Fruit fly (Drosophila melanogaster) whole organism, embryonic: Measurements from ENCODE around the gene CG3339.

ENCODE experiments used
- BEAF-32 ChIP-seq: fragments of 200-800 bp; sonication (Bioruptor generic); optimal IDR thresholded peaks from 3 replicates; lab custom pipeline; 2017; ENCODE audit warnings: missing biosample characterization, missing genetic modification characterization, mild to moderate bottlenecking, moderate library complexity, missing genetic modification reagents
- Bgb ChIP-seq: fragments of 200-800 bp; sonication (Bioruptor generic); IDR thresholded peaks from 2 replicates; pipeline ENCODE4 v1.3.6; 2022; ENCODE audit warnings: missing biosample characterization, missing genetic modification characterization; ENCODE audit not compliant: partially characterized antibody
- C15 ChIP-seq: fragments of 200-800 bp; sonication (Bioruptor generic); IDR thresholded peaks from 3 replicates; pipeline ENCODE4 v1.3.6; 2022; ENCODE audit warnings: missing biosample characterization, missing genetic modification characterization
- CG10274 ChIP-seq: fragments of 200-800 bp; sonication (Bioruptor generic); optimal IDR thresholded peaks from 3 replicates; lab custom pipeline; 2017; ENCODE audit warnings: missing biosample characterization, mild to moderate bottlenecking, missing genetic modification characterization
- CG12769 ChIP-seq: fragments of 200-800 bp; sonication (Bioruptor generic); optimal IDR thresholded peaks from 2 replicates; lab custom pipeline; 2019; ENCODE audit warnings: missing biosample characterization, mild to moderate bottlenecking, missing genetic modification characterization, moderate library complexity
- CG13296 ChIP-seq: fragments of 200-800 bp; sonication (Bioruptor generic); optimal IDR thresholded peaks from 3 replicates; lab custom pipeline; 2018; ENCODE audit warnings: missing biosample characterization, mild to moderate bottlenecking, missing genetic modification characterization
- CG13894 ChIP-seq: fragments of 200-800 bp; sonication (Bioruptor generic); optimal IDR thresholded peaks from 3 replicates; lab custom pipeline; 2018; ENCODE audit warnings: missing biosample characterization, mild to moderate bottlenecking, missing genetic modification characterization, moderate library complexity
- CG14667 ChIP-seq: fragments of 200-800 bp; sonication (Bioruptor generic); IDR thresholded peaks from 2 replicates; pipeline ENCODE4 v1.3.6; 2022; ENCODE audit warnings: missing biosample characterization, missing genetic modification characterization
- CG15479 ChIP-seq: fragments of 200-800 bp; sonication (Bioruptor generic); optimal IDR thresholded peaks from 3 replicates; lab custom pipeline; 2019; ENCODE audit warnings: missing biosample characterization, mild to moderate bottlenecking, missing genetic modification characterization, moderate library complexity
- CG18619 ChIP-seq: fragments of 200-800 bp; sonication (Bioruptor generic); optimal IDR thresholded peaks from 3 replicates; lab custom pipeline; 2017; ENCODE audit warnings: missing biosample characterization, mild to moderate bottlenecking, missing genetic modification characterization
- CG2199 ChIP-seq: fragments of 200-800 bp; sonication (Bioruptor generic); IDR thresholded peaks from 3 replicates; pipeline ENCODE4 v1.3.6; 2022; ENCODE audit warnings: missing biosample characterization, missing genetic modification characterization
- CG32532 ChIP-seq: fragments of 200-800 bp; sonication (Bioruptor generic); IDR thresholded peaks from 2 replicates; pipeline ENCODE4 v1.3.6; 2022; ENCODE audit warnings: missing biosample characterization, missing genetic modification characterization
- CG32767 ChIP-seq: fragments of 200-800 bp; sonication (Bioruptor generic); IDR thresholded peaks from 2 replicates; pipeline ENCODE4 v1.3.6; 2022; ENCODE audit warnings: missing biosample characterization, missing genetic modification characterization
- CG4424 ChIP-seq: fragments of 200-800 bp; sonication (Bioruptor generic); optimal IDR thresholded peaks from 3 replicates; lab custom pipeline; 2016; ENCODE audit warnings: missing biosample characterization, missing genetic modification characterization
- CG4854 ChIP-seq: fragments of 200-800 bp; sonication (Bioruptor generic); optimal IDR thresholded peaks from 2 replicates; lab custom pipeline; 2016; ENCODE audit warnings: missing biosample characterization, missing genetic modification characterization, inconsistent platforms
- CG5953 ChIP-seq: fragments of 200-800 bp; sonication (Bioruptor generic); IDR thresholded peaks from 2 replicates; pipeline ENCODE4 v1.3.6; 2022; ENCODE audit warnings: missing biosample characterization, missing genetic modification characterization
- CG6791 ChIP-seq: fragments of 200-800 bp; sonication (Bioruptor generic); IDR thresholded peaks from 3 replicates; pipeline ENCODE4 v1.3.6; 2022; ENCODE audit warnings: missing biosample characterization, missing genetic modification characterization; ENCODE audit not compliant: partially characterized antibody
- CG8290 ChIP-seq, 3 experiments: fragments of 200-800 bp; sonication (Bioruptor generic); optimal IDR thresholded peaks; 2 replicates each; lab custom pipeline; 2016 to 2019; ENCODE audit warnings: missing biosample characterization in 3 of 3, missing genetic modification characterization in 3 of 3, mild to moderate bottlenecking in 2 of 3, moderate library complexity in 1 of 3
- CG9797 ChIP-seq: fragments of 200-800 bp; sonication (Bioruptor generic); optimal IDR thresholded peaks from 3 replicates; lab custom pipeline; 2018; ENCODE audit warnings: missing biosample characterization, mild to moderate bottlenecking, missing genetic modification characterization
- Chrac-16 ChIP-seq: fragments of 200-800 bp; sonication (Bioruptor generic); optimal IDR thresholded peaks from 3 replicates; lab custom pipeline; 2016; ENCODE audit warnings: missing biosample characterization, missing genetic modification characterization
- Deaf1 ChIP-seq: fragments of 200-800 bp; optimal IDR thresholded peaks from 3 replicates; lab custom pipeline; 2019; ENCODE audit warnings: missing biosample characterization, mild to moderate bottlenecking, missing genetic modification characterization, moderate library complexity
- Eip74EF ChIP-seq, 2 experiments: fragments of 200-800 bp in 1 of 2; fragments of >200 bp in 1 of 2; sonication (Bioruptor generic) in 1 of 2; optimal IDR thresholded peaks; 2 replicates each; lab custom pipeline; 2017 to 2019; ENCODE audit warnings: missing biosample characterization in 2 of 2, missing genetic modification characterization in 2 of 2, mild to moderate bottlenecking in 1 of 2, moderate library complexity in 1 of 2
- Opbp ChIP-seq: fragments of 200-800 bp; sonication (Bioruptor generic); IDR thresholded peaks from 3 replicates; pipeline ENCODE4 v1.3.6; 2022; ENCODE audit warnings: missing biosample characterization, missing genetic modification characterization; ENCODE audit not compliant: partially characterized antibody
- Rx ChIP-seq: fragments of 200-800 bp; sonication (Bioruptor generic); IDR thresholded peaks from 2 replicates; pipeline ENCODE4 v1.3.6; 2022; ENCODE audit warnings: missing biosample characterization, missing genetic modification characterization
- Trl ChIP-seq, 3 experiments: fragments of >200 bp in 2 of 3; fragments of 200-800 bp in 1 of 3; sonication (Bioruptor generic) in 1 of 3; optimal IDR thresholded peaks; 2 replicates in 1 of 3; 3 replicates in 2 of 3; lab custom pipeline; 2016 to 2017; ENCODE audit warnings: missing biosample characterization in 1 of 3, missing genetic modification characterization in 1 of 3
- abd-A ChIP-seq: fragments of 200-800 bp; sonication (Bioruptor generic); optimal IDR thresholded peaks from 3 replicates; lab custom pipeline; 2019; ENCODE audit warnings: missing biosample characterization, mild to moderate bottlenecking, missing genetic modification characterization, moderate library complexity
- amos ChIP-seq: fragments of 200-800 bp; sonication (Bioruptor generic); IDR thresholded peaks from 2 replicates; pipeline ENCODE4 v1.3.6; 2022; ENCODE audit warnings: missing biosample characterization, missing genetic modification characterization; ENCODE audit not compliant: partially characterized antibody
- bbx ChIP-seq: fragments of 200-800 bp; sonication (Bioruptor generic); IDR thresholded peaks from 2 replicates; pipeline ENCODE4 v1.3.6; 2022; ENCODE audit warnings: missing biosample characterization, missing genetic modification characterization; ENCODE audit not compliant: partially characterized antibody
- cg ChIP-seq: fragments of 200-800 bp; sonication (Bioruptor generic); optimal IDR thresholded peaks from 3 replicates; lab custom pipeline; 2019; ENCODE audit warnings: missing biosample characterization, mild to moderate bottlenecking, missing genetic modification characterization, moderate library complexity
- disco-r ChIP-seq: fragments of 200-800 bp; sonication (Bioruptor generic); optimal IDR thresholded peaks from 2 replicates; lab custom pipeline; 2016; ENCODE audit warnings: missing biosample characterization, missing genetic modification characterization
- esg ChIP-seq: fragments of 200-800 bp; sonication (Bioruptor generic); conservative IDR thresholded peaks from 2 replicates; pipeline ENCODE4 v1.3.6; 2022; ENCODE audit warnings: missing biosample characterization, missing genetic modification characterization
- exex ChIP-seq: fragments of 200-800 bp; sonication (Bioruptor generic); optimal IDR thresholded peaks from 4 replicates; lab custom pipeline; 2018; ENCODE audit warnings: missing biosample characterization, mild to moderate bottlenecking, missing genetic modification characterization, moderate library complexity
- gfzf ChIP-seq: fragments of 200-800 bp; sonication (Bioruptor generic); optimal IDR thresholded peaks from 2 replicates; lab custom pipeline; 2016; ENCODE audit warnings: missing biosample characterization, mild to moderate bottlenecking, missing genetic modification characterization, moderate library complexity
- grn ChIP-seq: fragments of 200-800 bp; sonication (Bioruptor generic); optimal IDR thresholded peaks from 3 replicates; lab custom pipeline; 2017; ENCODE audit warnings: missing biosample characterization, missing genetic modification characterization
- gt ChIP-seq: fragments of 200-800 bp; sonication (Bioruptor generic); IDR thresholded peaks from 2 replicates; pipeline ENCODE4 v1.3.6; 2022; ENCODE audit warnings: missing biosample characterization, missing genetic modification characterization
- inv ChIP-seq: fragments of 200-800 bp; sonication (Bioruptor generic); IDR thresholded peaks from 2 replicates; pipeline ENCODE4 v1.3.6; 2022; ENCODE audit warnings: missing biosample characterization, missing genetic modification characterization; ENCODE audit not compliant: partially characterized antibody
- kay ChIP-seq: fragments of 200-800 bp; sonication (Bioruptor generic); optimal IDR thresholded peaks from 2 replicates; lab custom pipeline; 2016; ENCODE audit warnings: missing biosample characterization, missing genetic modification characterization
- knrl ChIP-seq: fragments of 200-800 bp; sonication (Bioruptor generic); IDR thresholded peaks from 3 replicates; pipeline ENCODE4 v1.3.6; 2022; ENCODE audit warnings: missing biosample characterization, missing genetic modification characterization; ENCODE audit not compliant: partially characterized antibody
- nerfin-2 ChIP-seq: fragments of 200-800 bp; sonication (Bioruptor generic); IDR thresholded peaks from 2 replicates; pipeline ENCODE4 v1.3.6; 2022; ENCODE audit warnings: missing biosample characterization, missing genetic modification characterization; ENCODE audit not compliant: partially characterized antibody
- run ChIP-seq: fragments of 200-800 bp; sonication (Bioruptor generic); optimal IDR thresholded peaks from 3 replicates; lab custom pipeline; 2018; ENCODE audit warnings: missing biosample characterization, mild to moderate bottlenecking, missing genetic modification characterization
- sima ChIP-seq: fragments of 200-800 bp; sonication (Bioruptor generic); optimal IDR thresholded peaks from 2 replicates; lab custom pipeline; 2016; ENCODE audit warnings: missing biosample characterization, missing genetic modification characterization
- ssp ChIP-seq: fragments of 200-800 bp; sonication (Bioruptor generic); IDR thresholded peaks from 2 replicates; pipeline ENCODE4 v1.3.6; 2022; ENCODE audit warnings: missing biosample characterization, missing genetic modification characterization
- vnd ChIP-seq: fragments of 200-800 bp; sonication (Bioruptor generic); IDR thresholded peaks from 3 replicates; pipeline ENCODE4 v1.3.6; 2022; ENCODE audit warnings: missing biosample characterization, missing genetic modification characterization; ENCODE audit not compliant: partially characterized antibody

The CG3339 gene

dm6 chr3R:27282286-27282685, 39.8 kb downstream of the CG3339 start, which contains the start of gene mrt (continued):
- peak; percentile 61 for TF ChIP-seq CG18619 (GFP tag; lab: Kevin White, UChicago)

dm6 chr3R:27281811-27282131, 40.4 kb downstream of the CG3339 start:
- peak; percentile 37 for TF ChIP-seq cg (GFP tag; lab: Kevin White, UChicago)
- TF ChIP-seq Trl (optimal IDR thresholded peaks at IDR 0.05; lab: Kevin White, UChicago), result peak in 1 of 2 experiments; percentile 58
- TF ChIP-seq Trl (GFP tag; optimal IDR thresholded peaks at IDR 0.05; lab: Kevin White, UChicago), result no peak
- no peak for TF ChIP-seq Chrac-16 (GFP tag; lab: Kevin White, UChicago)
- peak; percentile 12; the same call in 1 of the 2 replicates for TF ChIP-seq amos (GFP tag; lab: Robert Waterston, UW)
- TF ChIP-seq BEAF-32 (GFP tag; lab: Kevin White, UChicago), result peak; percentile 17
- no peak for TF ChIP-seq abd-A (tag; lab: Kevin White, UChicago)
- 0 out of 2 replicates have a peak, but pooled peaks have one; percentile 20 for TF ChIP-seq inv (GFP tag; lab: Robert Waterston, UW)
- TF ChIP-seq CG2199 (GFP tag; lab: Robert Waterston, UW), result 0 out of 3 replicates have a peak, but pooled peaks have one; percentile 6
- TF ChIP-seq Deaf1 (tag; lab: Kevin White, UChicago), result peak; percentile 84
- 0 out of 2 replicates have a peak, but pooled peaks have one; percentile 27 for TF ChIP-seq Bgb
- 0 out of 2 replicates have a peak, but pooled peaks have one; percentile 44 for TF ChIP-seq nerfin-2 (GFP tag; lab: Robert Waterston, UW)
- no peak for TF ChIP-seq CG32767 (GFP tag; lab: Robert Waterston, UW)
- peak; percentile 47; the same call in 1 of the 3 replicates for TF ChIP-seq CG6791 (GFP tag; lab: Robert Waterston, UW)
- peak; percentile 38 for TF ChIP-seq gfzf (GFP tag; lab: Kevin White, UChicago)
- TF ChIP-seq C15 (GFP tag; lab: Robert Waterston, UW), result no peak
- TF ChIP-seq bbx, result peak; percentile 42; the same call in 1 of the 2 replicates
- peak; percentile 26 for TF ChIP-seq grn (GFP tag; lab: Kevin White, UChicago)
- peak; percentile 100 for TF ChIP-seq CG13894
- peak; percentile 31 for TF ChIP-seq CG12769 (tag; lab: Kevin White, UChicago)
- no peak for TF ChIP-seq knrl
- TF ChIP-seq CG9797 (GFP tag; lab: Kevin White, UChicago), result peak; percentile 33
- 0 out of 3 replicates have a peak, but pooled peaks have one; percentile 43 for TF ChIP-seq Opbp
- TF ChIP-seq exex (tag; lab: Kevin White, UChicago), result peak; percentile 7
- TF ChIP-seq CG8290 (GFP tag; optimal IDR thresholded peaks at IDR 0.05; lab: Kevin White, UChicago), result peak; percentile 39
- TF ChIP-seq CG8290 (tag; optimal IDR thresholded peaks at IDR 0.05; lab: Kevin White, UChicago), result peak in 1 of 2 experiments; percentile 21

dm6 chr3R:27281022-27281810, 40.9 kb downstream of the CG3339 start:
- no peak for TF ChIP-seq CG15479
- TF ChIP-seq gfzf (GFP tag; lab: Kevin White, UChicago), result no peak
- peak; percentile 97 for TF ChIP-seq Rx
- peak; percentile 87 for TF ChIP-seq CG10274 (GFP tag; lab: Kevin White, UChicago)
- TF ChIP-seq kay (GFP tag; lab: Kevin White, UChicago), result peak; percentile 91
- peak; percentile 96 for TF ChIP-seq CG5953
- TF ChIP-seq gt (GFP tag; lab: Robert Waterston, UW), result peak; percentile 90
- peak; percentile 98 for TF ChIP-seq CG32532 (GFP tag; lab: Robert Waterston, UW)
- TF ChIP-seq nerfin-2 (GFP tag; lab: Robert Waterston, UW), result peak; percentile 62
- TF ChIP-seq CG13296, result peak; percentile 90
- TF ChIP-seq sima (GFP tag; lab: Kevin White, UChicago), result peak; percentile 64
- peak; percentile 95 for TF ChIP-seq CG14667 (GFP tag; lab: Robert Waterston, UW)
- TF ChIP-seq CG4424 (GFP tag; lab: Kevin White, UChicago), result peak; percentile 94
- peak; percentile 89 for TF ChIP-seq run
- TF ChIP-seq disco-r, result peak; percentile 89
- peak; percentile 88 for TF ChIP-seq ssp
- peak; percentile 96 for TF ChIP-seq esg (GFP tag; lab: Robert Waterston, UW)
- TF ChIP-seq CG4854 (GFP tag; lab: Kevin White, UChicago), result peak; percentile 91
- TF ChIP-seq vnd (GFP tag; lab: Robert Waterston, UW), result peak; percentile 59; the same call in 2 of the 3 replicates
- TF ChIP-seq Eip74EF (GFP tag; optimal IDR thresholded peaks at IDR 0.05; lab: Kevin White, UChicago), result peak in 1 of 2 experiments; percentile 88
